Fruit fly (Drosophila melanogaster) whole organism, wandering third instar larva: Measurements from ENCODE around the gene Tim17a1.

Experiments
- CG9705 ChIP-seq: fragments of 200-800 bp; sonication (Bioruptor generic); optimal IDR thresholded peaks from 2 replicates; lab custom pipeline; 2018; ENCODE audit warnings: missing biosample characterization, mild to moderate bottlenecking, missing genetic modification characterization
- CrebA ChIP-seq: fragments of 200-800 bp; sonication (Bioruptor generic); optimal IDR thresholded peaks from 2 replicates; lab custom pipeline; 2016; ENCODE audit warnings: missing biosample characterization, mild to moderate bottlenecking, missing genetic modification characterization, borderline replicate concordance
- Dfd ChIP-seq: fragments of >200 bp; optimal IDR thresholded peaks from 2 replicates; lab custom pipeline; 2017; ENCODE audit warnings: missing biosample characterization, missing genetic modification characterization
- Hr78 ChIP-seq: fragments of >200 bp; optimal IDR thresholded peaks from 2 replicates; lab custom pipeline; 2017; ENCODE audit warnings: missing biosample characterization, missing genetic modification characterization
- Jra ChIP-seq: sonication (Bioruptor generic); optimal IDR thresholded peaks from 2 replicates; lab custom pipeline; 2016; ENCODE audit warnings: missing biosample characterization, missing genetic modification characterization
- N ChIP-seq: fragments of >200 bp; optimal IDR thresholded peaks from 2 replicates; lab custom pipeline; 2018; ENCODE audit warnings: missing biosample characterization, missing external identifiers, missing genetic modification characterization
- br ChIP-seq: fragments of 200-800 bp; sonication (Bioruptor generic); optimal IDR thresholded peaks from 2 replicates; lab custom pipeline; 2016; ENCODE audit warnings: missing biosample characterization, missing genetic modification characterization
- brk ChIP-seq: fragments of 200-800 bp; sonication (Bioruptor generic); optimal IDR thresholded peaks from 2 replicates; lab custom pipeline; 2016; ENCODE audit warnings: missing biosample characterization, mild to moderate bottlenecking, missing genetic modification characterization
- ey ChIP-seq: fragments of 200-800 bp; sonication (Bioruptor generic); optimal IDR thresholded peaks from 2 replicates; lab custom pipeline; 2016; ENCODE audit warnings: missing biosample characterization, missing genetic modification characterization
- fru ChIP-seq: fragments of 200-800 bp; sonication (Bioruptor generic); optimal IDR thresholded peaks from 3 replicates; lab custom pipeline; 2016; ENCODE audit warnings: missing biosample characterization, mild to moderate bottlenecking, missing genetic modification characterization
- lola ChIP-seq: fragments of >200 bp; optimal IDR thresholded peaks from 2 replicates; lab custom pipeline; 2017; ENCODE audit warnings: missing biosample characterization, missing genetic modification characterization
- pan ChIP-seq: fragments of >200 bp; optimal IDR thresholded peaks from 2 replicates; lab custom pipeline; 2017
- psq ChIP-seq: fragments of 200-800 bp; sonication (Bioruptor generic); optimal IDR thresholded peaks from 3 replicates; lab custom pipeline; 2017; ENCODE audit warnings: missing biosample characterization, mild to moderate bottlenecking, missing genetic modification characterization, moderate library complexity
- tai ChIP-seq: sonication (Bioruptor generic); optimal IDR thresholded peaks from 2 replicates; lab custom pipeline; 2016; ENCODE audit warnings: missing biosample characterization, missing genetic modification characterization

dm6 chr3R:12356044-12356443 is 8.4 kb downstream of the Tim17a1 start, which contains the start of gene MBD-R2:
- TF ChIP-seq lola (GFP tag; lab: Kevin White, UChicago) (no peak), pan (no peak), Hr78 (GFP tag; lab: Kevin White, UChicago) (no peak), br (GFP tag; lab: Kevin White, UChicago) (no peak), CrebA (GFP tag; lab: Kevin White, UChicago) (no peak), Dfd (GFP tag; lab: Kevin White, UChicago) (no peak), ey (GFP tag; lab: Kevin White, UChicago) (no peak), psq (GFP tag; lab: Kevin White, UChicago) (no peak), fru (GFP tag; lab: Kevin White, UChicago) (no peak), Jra (GFP tag; lab: Kevin White, UChicago) (no peak), brk (GFP tag; lab: Kevin White, UChicago) (no peak), CG9705 (GFP tag; lab: Kevin White, UChicago) (no peak), N (GFP tag; lab: Kevin White, UChicago) (no peak), tai (GFP tag; lab: Kevin White, UChicago) (no peak)
